Fruit fly (Drosophila melanogaster): Measurements from ENCODE around the gene JIL-1.

Gene JIL-1

DNA sequence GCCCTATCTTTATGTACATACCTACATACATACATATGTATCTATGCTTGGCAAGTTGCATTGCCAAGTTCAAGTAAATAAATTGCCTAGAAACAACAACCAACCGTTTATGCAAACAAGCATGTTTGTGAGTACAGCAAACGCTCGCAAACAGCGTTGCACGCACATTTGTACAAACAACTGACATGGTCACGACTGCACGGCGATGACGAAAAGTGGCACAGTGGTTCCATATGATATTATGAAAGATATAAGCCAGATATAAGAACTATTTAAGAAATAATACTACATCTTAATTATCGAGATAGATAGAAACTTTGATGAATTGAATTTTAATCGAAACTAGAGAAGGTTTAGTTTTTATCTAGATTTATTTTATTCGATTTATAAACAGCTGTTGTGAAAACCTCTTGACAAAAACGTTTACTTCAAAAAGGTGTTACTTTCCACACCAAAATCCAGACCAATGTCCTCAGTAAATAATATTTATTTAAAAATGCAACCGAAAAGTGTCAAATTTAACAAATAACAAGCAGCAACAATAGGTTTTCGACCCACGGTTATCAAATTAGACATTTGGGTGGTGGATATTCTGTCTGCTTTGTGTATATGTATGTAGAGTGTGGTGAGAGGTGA is 3.1 kb downstream of the JIL-1 start:
- TF ChIP-seq CG33017 (tag; optimal IDR thresholded peaks at IDR 0.05) (peak; percentile 48), CG11617 (GFP tag; optimal IDR thresholded peaks at IDR 0.05) (peak; percentile 77), Crg-1 (GFP tag; optimal IDR thresholded peaks at IDR 0.05) (no peak), pad (GFP tag; optimal IDR thresholded peaks at IDR 0.05) (peak; percentile 15), Mnt (GFP tag; optimal IDR thresholded peaks at IDR 0.05) (no peak), cnc (optimal IDR thresholded peaks at IDR 0.05) (no peak), CG14711 (tag; optimal IDR thresholded peaks at IDR 0.05) (peak; percentile 29), kay (GFP tag; ENCODE audit: borderline replicate concordance) (peak; percentile 86), toe (GFP tag; optimal IDR thresholded peaks at IDR 0.05) (no peak), bab1 (GFP tag; optimal IDR thresholded peaks at IDR 0.05) (peak; percentile 59), CG7045 (GFP tag; optimal IDR thresholded peaks at IDR 0.05) (peak; percentile 39), CG7101 (tag; optimal IDR thresholded peaks at IDR 0.05) (peak; percentile 47), ovo (GFP tag; optimal IDR thresholded peaks at IDR 0.05) (no peak), Hr96 (GFP tag; optimal IDR thresholded peaks at IDR 0.05) (no peak), cic (GFP tag; optimal IDR thresholded peaks at IDR 0.05) (no peak), CG1620 (GFP tag; optimal IDR thresholded peaks at IDR 0.05) (no peak), CG12768 (GFP tag; optimal IDR thresholded peaks at IDR 0.05) (no peak), tj (GFP tag; optimal IDR thresholded peaks at IDR 0.05) (peak; percentile 63), Clk (GFP tag; optimal IDR thresholded peaks at IDR 0.05) (no peak), CG5204 (GFP tag; optimal IDR thresholded peaks at IDR 0.05) (peak; percentile 50)

dm6 chr3L:11085810-11086209 is 7.2 kb downstream of the JIL-1 start:
- TF ChIP-seq CG14711 (tag; optimal IDR thresholded peaks at IDR 0.05) (peak; percentile 7), cic (GFP tag; optimal IDR thresholded peaks at IDR 0.05) (peak; percentile 26), CG12768 (GFP tag; optimal IDR thresholded peaks at IDR 0.05) (no peak), toe (GFP tag; optimal IDR thresholded peaks at IDR 0.05) (no peak), CG1620 (GFP tag; optimal IDR thresholded peaks at IDR 0.05) (no peak), Mnt (GFP tag; optimal IDR thresholded peaks at IDR 0.05) (peak; percentile 73)

- TF ChIP-seq Crg-1 (GFP tag; optimal IDR thresholded peaks at IDR 0.05) (peak; percentile 93), bab1 (GFP tag; optimal IDR thresholded peaks at IDR 0.05) (peak; percentile 96), Clk (GFP tag; optimal IDR thresholded peaks at IDR 0.05) (peak; percentile 88), CG5204 (GFP tag; optimal IDR thresholded peaks at IDR 0.05) (no peak), CG33017 (tag; optimal IDR thresholded peaks at IDR 0.05) (peak; percentile 96), ovo (GFP tag; optimal IDR thresholded peaks at IDR 0.05) (no peak), CG12768 (GFP tag; optimal IDR thresholded peaks at IDR 0.05) (peak; percentile 97), Mnt (GFP tag; optimal IDR thresholded peaks at IDR 0.05) (peak; percentile 65), kay (GFP tag; ENCODE audit: borderline replicate concordance) (peak; percentile 86), cic (GFP tag; optimal IDR thresholded peaks at IDR 0.05) (peak; percentile 82), toe (GFP tag; optimal IDR thresholded peaks at IDR 0.05) (no peak), CG7045 (GFP tag; optimal IDR thresholded peaks at IDR 0.05) (peak; percentile 94), CG1620 (GFP tag; optimal IDR thresholded peaks at IDR 0.05) (peak; percentile 93), CG11617 (GFP tag; optimal IDR thresholded peaks at IDR 0.05) (peak; percentile 95), tj (GFP tag; optimal IDR thresholded peaks at IDR 0.05) (peak; percentile 79), pad (GFP tag; optimal IDR thresholded peaks at IDR 0.05) (peak; percentile 85), cnc (optimal IDR thresholded peaks at IDR 0.05) (no peak), Hr96 (GFP tag; optimal IDR thresholded peaks at IDR 0.05) (no peak), CG14711 (tag; optimal IDR thresholded peaks at IDR 0.05) (peak; percentile 93), CG7101 (tag; optimal IDR thresholded peaks at IDR 0.05) (peak; percentile 94)
Measured at dm6 chr3L:11084557-11085231, 8.3 kb downstream of the JIL-1 start.

DNA sequence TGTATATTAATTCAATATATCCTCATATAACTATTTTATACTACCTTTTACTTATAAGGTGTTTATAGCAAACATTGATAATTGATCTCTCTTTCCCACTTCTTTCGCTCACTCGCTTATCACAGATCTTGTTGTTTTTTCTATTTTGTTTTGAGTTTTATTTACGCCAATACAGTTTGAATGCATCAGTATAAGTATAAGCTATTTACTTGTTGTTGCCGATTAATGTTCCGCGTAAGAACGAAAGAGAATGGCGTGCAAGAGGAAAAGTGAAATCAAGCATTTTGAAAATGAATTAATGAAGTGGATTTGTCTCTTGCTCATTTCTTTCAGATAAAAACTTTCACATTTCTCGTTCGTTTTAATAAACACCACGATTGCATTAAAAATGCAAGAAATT is 9.4 kb downstream of the JIL-1 start:
- TF ChIP-seq tj (GFP tag; optimal IDR thresholded peaks at IDR 0.05) (peak; percentile 48), kay (GFP tag; ENCODE audit: borderline replicate concordance) (peak; percentile 96), cic (GFP tag; optimal IDR thresholded peaks at IDR 0.05) (peak; percentile 77), CG12768 (GFP tag; optimal IDR thresholded peaks at IDR 0.05) (no peak), ovo (GFP tag; optimal IDR thresholded peaks at IDR 0.05) (no peak)

dm6 chr3L:11074043-11074853 is 18.7 kb downstream of the JIL-1 start, which contains the start of the genes Pfdn2 and Noc1:
Pfdn2 (minus strand) TSS chr3L:11074388.
Noc1 (plus strand) TSS chr3L:11074769.
- TF ChIP-seq CG7101 (tag; optimal IDR thresholded peaks at IDR 0.05) = peak; percentile 66
- TF ChIP-seq CG5204 (GFP tag; optimal IDR thresholded peaks at IDR 0.05) = no peak
- no peak for TF ChIP-seq CG7045 (GFP tag; optimal IDR thresholded peaks at IDR 0.05)
- TF ChIP-seq Hr96 (GFP tag; optimal IDR thresholded peaks at IDR 0.05) = no peak
- no peak for TF ChIP-seq cnc (optimal IDR thresholded peaks at IDR 0.05)
- TF ChIP-seq toe (GFP tag; optimal IDR thresholded peaks at IDR 0.05) = no peak
- TF ChIP-seq pad (GFP tag; optimal IDR thresholded peaks at IDR 0.05) = no peak
- no peak for TF ChIP-seq CG12768 (GFP tag; optimal IDR thresholded peaks at IDR 0.05)
- no peak for TF ChIP-seq CG1620 (GFP tag; optimal IDR thresholded peaks at IDR 0.05)
- TF ChIP-seq CG11617 (GFP tag; optimal IDR thresholded peaks at IDR 0.05) = peak; percentile 52
- TF ChIP-seq Crg-1 (GFP tag; optimal IDR thresholded peaks at IDR 0.05) = no peak
- TF ChIP-seq CG33017 (tag; optimal IDR thresholded peaks at IDR 0.05) = peak; percentile 39
- peak; percentile 43 for TF ChIP-seq ovo (GFP tag; optimal IDR thresholded peaks at IDR 0.05)
- no peak for TF ChIP-seq Clk (GFP tag; optimal IDR thresholded peaks at IDR 0.05)
- no peak for TF ChIP-seq kay (GFP tag; ENCODE audit: borderline replicate concordance)
- peak; percentile 34 for TF ChIP-seq CG14711 (tag; optimal IDR thresholded peaks at IDR 0.05)
- TF ChIP-seq tj (GFP tag; optimal IDR thresholded peaks at IDR 0.05) = no peak
- TF ChIP-seq Mnt (GFP tag; optimal IDR thresholded peaks at IDR 0.05) = peak; percentile 92
- peak; percentile 35 for TF ChIP-seq bab1 (GFP tag; optimal IDR thresholded peaks at IDR 0.05)
- no peak for TF ChIP-seq cic (GFP tag; optimal IDR thresholded peaks at IDR 0.05)

All from whole organism, adult.